Worm (Caenorhabditis elegans) whole organism, L2 larva: ENCODE data around the gene syd-2.

Experiments
- C34F6.9 ChIP-seq: fragments of 150-350 bp; optimal IDR thresholded peaks from 2 replicates; lab custom pipeline; 2014; ENCODE audit warnings: missing biosample characterization, missing genetic modification characterization
- F13H6.1 ChIP-seq: sonication (generic microtip); optimal IDR thresholded peaks from 2 replicates; lab custom pipeline; 2016; ENCODE audit warnings: missing genetic modification characterization, missing compliant biosample characterization
- ZK546.5 ChIP-seq: sonication (generic microtip); optimal IDR thresholded peaks from 2 replicates; lab custom pipeline; 2017; ENCODE audit warnings: missing biosample characterization, missing genetic modification characterization
- alr-1 ChIP-seq: fragments of 150-350 bp; optimal IDR thresholded peaks from 2 replicates; lab custom pipeline; 2014; ENCODE audit warnings: missing biosample characterization, missing genetic modification characterization
- aly-2 ChIP-seq: fragments of 150-350 bp; optimal IDR thresholded peaks from 2 replicates; lab custom pipeline; 2014; ENCODE audit warnings: missing biosample characterization, missing genetic modification characterization
- ceh-16 ChIP-seq: fragments of 150-350 bp; optimal IDR thresholded peaks from 2 replicates; lab custom pipeline; 2014; ENCODE audit warnings: missing biosample characterization, missing genetic modification characterization
- crh-2 ChIP-seq: sonication (generic microtip); optimal IDR thresholded peaks from 2 replicates; lab custom pipeline; 2017; ENCODE audit warnings: missing biosample characterization, missing genetic modification characterization
- dmd-4 ChIP-seq: sonication (generic microtip); optimal IDR thresholded peaks from 2 replicates; lab custom pipeline; 2017; ENCODE audit warnings: missing biosample characterization, missing genetic modification characterization
- elt-1 ChIP-seq: fragments of 150-350 bp; optimal IDR thresholded peaks from 2 replicates; lab custom pipeline; 2014; ENCODE audit warnings: missing biosample characterization, missing genetic modification characterization
- elt-3 ChIP-seq: sonication (generic microtip); optimal IDR thresholded peaks from 2 replicates; lab custom pipeline; 2017; ENCODE audit warnings: missing biosample characterization, missing genetic modification characterization
- fos-1 ChIP-seq: fragments of 150-350 bp; optimal IDR thresholded peaks from 2 replicates; lab custom pipeline; 2014; ENCODE audit warnings: missing biosample characterization, missing genetic modification characterization
- gmeb-1 ChIP-seq: fragments of 150-350 bp; optimal IDR thresholded peaks from 2 replicates; lab custom pipeline; 2014; ENCODE audit warnings: missing biosample characterization, missing genetic modification characterization
- lin-11 ChIP-seq: fragments of 150-350 bp; sonication (generic microtip); optimal IDR thresholded peaks from 2 replicates; lab custom pipeline; 2014; ENCODE audit warnings: missing biosample characterization, missing genetic modification characterization, inconsistent platforms, mixed read lengths
- lin-13 ChIP-seq: fragments of 150-350 bp; optimal IDR thresholded peaks from 2 replicates; lab custom pipeline; 2014; ENCODE audit warnings: missing biosample characterization, missing genetic modification reagents, missing genetic modification characterization
- lin-39 ChIP-seq: fragments of 150-350 bp; optimal IDR thresholded peaks from 2 replicates; lab custom pipeline; 2014; ENCODE audit warnings: missing biosample characterization, missing genetic modification reagents, missing genetic modification characterization
- lsy-2 ChIP-seq, 2 experiments: fragments of 150-350 bp in 1 of 2; sonication (generic microtip) in 1 of 2; optimal IDR thresholded peaks; 2 replicates each; lab custom pipeline; 2014 to 2017; ENCODE audit warnings: missing biosample characterization in 2 of 2, missing genetic modification characterization in 2 of 2
- mab-5 ChIP-seq: fragments of 150-350 bp; optimal IDR thresholded peaks from 2 replicates; lab custom pipeline; 2014; ENCODE audit warnings: missing biosample characterization, missing genetic modification characterization
- mdl-1 ChIP-seq, 2 experiments: fragments of 150-350 bp in 1 of 2; sonication (generic microtip) in 1 of 2; optimal IDR thresholded peaks; 2 replicates each; lab custom pipeline; 2017; ENCODE audit warnings: missing biosample characterization in 2 of 2, missing genetic modification characterization in 2 of 2
- nhr-10 ChIP-seq: sonication (generic microtip); optimal IDR thresholded peaks from 2 replicates; lab custom pipeline; 2017; ENCODE audit warnings: missing biosample characterization, missing genetic modification characterization
- nhr-12 ChIP-seq: fragments of 150-350 bp; optimal IDR thresholded peaks from 2 replicates; lab custom pipeline; 2014; ENCODE audit warnings: missing biosample characterization, missing genetic modification characterization
- nhr-21 ChIP-seq: fragments of 150-350 bp; optimal IDR thresholded peaks from 2 replicates; lab custom pipeline; 2014; ENCODE audit warnings: missing biosample characterization, missing genetic modification characterization
- nhr-23 ChIP-seq: fragments of 150-350 bp; optimal IDR thresholded peaks from 2 replicates; lab custom pipeline; 2014; ENCODE audit warnings: missing biosample characterization, missing genetic modification reagents, missing genetic modification characterization
- nhr-237 ChIP-seq: fragments of 150-350 bp; optimal IDR thresholded peaks from 2 replicates; lab custom pipeline; 2014; ENCODE audit warnings: missing biosample characterization, missing genetic modification characterization
- nhr-25 ChIP-seq: fragments of 150-350 bp; sonication (generic microtip); optimal IDR thresholded peaks from 3 replicates; lab custom pipeline; 2014; ENCODE audit warnings: missing biosample characterization, missing genetic modification characterization
- sem-4 ChIP-seq: fragments of 150-350 bp; optimal IDR thresholded peaks from 2 replicates; lab custom pipeline; 2014; ENCODE audit warnings: missing biosample characterization, missing genetic modification reagents, missing genetic modification characterization
- skn-1 ChIP-seq: sonication (generic microtip); optimal IDR thresholded peaks from 2 replicates; lab custom pipeline; 2017; ENCODE audit warnings: missing biosample characterization, missing genetic modification characterization
- sma-3 ChIP-seq: sonication (generic microtip); optimal IDR thresholded peaks from 2 replicates; lab custom pipeline; 2016; ENCODE audit warnings: missing genetic modification reagents, missing genetic modification characterization, missing compliant biosample characterization
- unc-39 ChIP-seq: fragments of 150-350 bp; optimal IDR thresholded peaks from 2 replicates; lab custom pipeline; 2014; ENCODE audit warnings: missing biosample characterization, missing genetic modification characterization
- unc-55 ChIP-seq: fragments of 150-350 bp; sonication (generic microtip); optimal IDR thresholded peaks from 3 replicates; lab custom pipeline; 2014; ENCODE audit warnings: missing biosample characterization, missing genetic modification reagents, missing genetic modification characterization
- unc-62 ChIP-seq: fragments of 150-350 bp; optimal IDR thresholded peaks from 2 replicates; lab custom pipeline; 2014; ENCODE audit warnings: missing biosample characterization, missing genetic modification reagents, missing genetic modification characterization
- zag-1 ChIP-seq: fragments of 150-350 bp; optimal IDR thresholded peaks from 2 replicates; lab custom pipeline; 2014; ENCODE audit warnings: missing biosample characterization, missing genetic modification characterization
- ztf-4 ChIP-seq: fragments of 150-350 bp; optimal IDR thresholded peaks from 2 replicates; lab custom pipeline; 2014; ENCODE audit warnings: missing biosample characterization, missing genetic modification characterization

The syd-2 gene

DNA sequence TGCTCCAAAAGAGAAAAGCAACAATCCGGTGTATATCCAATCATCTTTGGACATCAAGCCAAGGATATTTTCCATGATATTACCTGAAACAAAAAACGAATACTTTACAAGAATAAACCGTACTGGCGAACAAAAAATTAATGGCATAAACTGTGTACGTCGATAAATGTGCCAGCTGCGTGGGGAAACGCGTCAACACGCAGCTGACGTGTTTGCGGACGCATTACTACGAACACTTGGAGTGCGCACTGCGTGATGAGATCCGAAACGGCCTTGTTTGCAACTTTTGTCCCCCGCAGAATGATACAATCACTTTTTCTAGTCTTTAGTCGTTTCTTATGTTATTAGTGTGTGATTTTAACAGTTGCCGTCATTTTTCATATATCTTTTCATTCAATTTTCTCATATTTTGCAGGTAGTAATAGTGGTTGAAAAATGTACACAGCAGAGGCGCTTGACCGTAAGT lies 30.5 kb downstream of the syd-2 start, which contains the start of the genes mboa-7 and git-1 (continued):
- peak; percentile 57 for TF ChIP-seq gmeb-1 (tag; lab: Kevin White, UChicago)
- TF ChIP-seq unc-62 (GFP tag; lab: Kevin White, UChicago), result no peak
- TF ChIP-seq zag-1 (tag; lab: Kevin White, UChicago), result no peak
- TF ChIP-seq nhr-10, result no peak
- peak; percentile 43 for TF ChIP-seq sem-4 (tag; lab: Kevin White, UChicago)
- TF ChIP-seq lsy-2 (tag; optimal IDR thresholded peaks at IDR 0.05; lab: Kevin White, UChicago), result peak in 1 of 2 experiments; percentile 66
- no peak for TF ChIP-seq nhr-12 (tag; lab: Kevin White, UChicago)
- no peak for TF ChIP-seq aly-2 (tag; lab: Kevin White, UChicago)
- no peak for TF ChIP-seq skn-1 (tag; lab: Kevin White, UChicago)
- no peak for TF ChIP-seq lin-39 (tag; lab: Kevin White, UChicago)
- peak; percentile 68 for TF ChIP-seq unc-55
- no peak for TF ChIP-seq elt-1 (tag; lab: Kevin White, UChicago)
- TF ChIP-seq unc-39, result no peak
- no peak for TF ChIP-seq ZK546.5

DNA sequence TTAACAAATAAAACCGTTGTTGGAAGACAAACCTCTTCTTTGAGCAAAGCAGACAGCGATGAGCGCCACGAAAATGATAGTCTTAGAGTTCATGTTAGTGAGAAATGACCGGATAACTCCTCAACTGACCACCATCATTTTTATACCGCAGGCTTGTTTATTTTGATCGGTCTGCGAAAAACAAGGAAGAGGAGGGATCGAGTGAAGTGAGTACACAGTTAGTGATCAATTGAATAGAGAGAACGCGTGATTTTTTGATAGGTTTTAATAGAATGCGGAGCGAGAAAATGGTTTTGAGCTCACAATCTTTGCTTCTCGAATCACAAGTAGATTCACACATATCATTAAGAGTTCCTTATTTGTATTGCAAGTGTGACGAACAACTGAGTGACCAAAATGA lies 33.7 kb downstream of the syd-2 start, which contains the start of gene F14F3.4:
Gene F14F3.4, minus strand, starts transcription at position 101 of the 400 bp plus-strand sequence.
- no peak for TF ChIP-seq mdl-1 (tag; optimal IDR thresholded peaks at IDR 0.05; lab: Kevin White, UChicago)
- no peak for TF ChIP-seq nhr-237
- TF ChIP-seq nhr-25 (tag; lab: Kevin White, UChicago), result no peak
- no peak for TF ChIP-seq ZK546.5
- no peak for TF ChIP-seq alr-1

ce11 chrX:10520185-10520584 lies 34.9 kb downstream of the syd-2 start:
- TF ChIP-seq crh-2 (tag; lab: Kevin White, UChicago) (no peak), unc-39 (no peak), unc-62 (GFP tag; lab: Kevin White, UChicago) (no peak), lin-13 (GFP tag; lab: Kevin White, UChicago) (no peak)
- TF ChIP-seq, all 48 proteins: peak for 0

DNA sequence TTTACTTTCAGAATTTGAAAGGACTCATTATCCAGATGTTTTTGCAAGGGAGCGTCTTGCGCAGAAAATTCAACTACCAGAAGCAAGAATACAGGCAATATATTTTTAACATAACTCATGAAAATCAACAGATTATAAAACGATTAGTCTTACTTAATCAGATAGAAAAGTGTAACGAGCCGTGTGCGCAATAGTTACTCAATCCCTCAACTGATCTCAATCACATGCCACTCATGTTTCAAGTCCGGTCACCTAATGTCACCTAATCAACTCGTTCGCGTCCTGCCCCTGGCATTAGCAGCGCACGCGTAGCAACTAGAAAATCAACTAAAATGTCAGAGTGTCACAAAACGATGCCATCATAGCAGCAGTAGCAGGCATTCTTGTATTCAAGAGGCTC lies 38.5 kb downstream of the syd-2 start:
- TF ChIP-seq nhr-25 (tag; lab: Kevin White, UChicago) (peak; percentile 7), lsy-2 (tag; optimal IDR thresholded peaks at IDR 0.05; lab: Kevin White, UChicago) (no peak)

ce11 chrX:10514834-10515233 lies 40.2 kb downstream of the syd-2 start:
- TF ChIP-seq elt-3, result no peak
- no peak for TF ChIP-seq nhr-25 (tag; lab: Kevin White, UChicago)

DNA sequence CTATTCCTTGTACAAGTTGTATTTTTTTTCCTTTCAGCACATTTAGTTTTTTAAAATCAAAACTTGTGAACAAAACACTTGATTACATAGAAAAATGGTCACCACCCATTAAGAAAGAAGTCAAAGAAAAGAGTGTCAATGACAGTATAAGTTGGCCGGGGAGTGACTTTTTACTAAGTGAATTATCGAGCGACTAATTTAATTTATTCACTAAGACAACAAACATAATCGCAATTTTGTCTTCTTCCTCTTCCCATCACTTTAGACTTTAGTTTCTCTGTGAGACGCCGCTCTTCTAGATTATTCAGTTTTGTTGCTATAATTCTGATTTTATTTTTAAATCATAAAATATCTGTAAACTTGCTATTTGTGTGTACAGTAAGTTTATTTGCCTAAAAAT lies 41.0 kb downstream of the syd-2 start:
- TF ChIP-seq dmd-4 (tag; lab: Kevin White, UChicago) (no peak), alr-1 (no peak), ceh-16 (tag; lab: Kevin White, UChicago) (no peak), zag-1 (tag; lab: Kevin White, UChicago) (no peak), lin-11 (tag; lab: Kevin White, UChicago) (no peak), ztf-4 (no peak), skn-1 (tag; lab: Kevin White, UChicago) (no peak), unc-62 (GFP tag; lab: Kevin White, UChicago) (no peak), nhr-25 (tag; lab: Kevin White, UChicago) (no peak), nhr-23 (tag; lab: Kevin White, UChicago) (no peak), nhr-10 (no peak), fos-1 (tag; lab: Kevin White, UChicago) (no peak), sma-3 (no peak), elt-1 (tag; lab: Kevin White, UChicago) (no peak), nhr-21 (tag; lab: Kevin White, UChicago) (no peak), ZK546.5 (no peak), mab-5 (tag; lab: Kevin White, UChicago) (no peak), F13H6.1 (tag; lab: Kevin White, UChicago) (no peak), C34F6.9 (tag; lab: Kevin White, UChicago) (no peak)
